Worm (Caenorhabditis elegans) whole organism, late embryonic: Measurements from ENCODE around the gene sel-8.

Experiments
- C08G9.2 ChIP-seq: sonication (generic microtip); optimal IDR thresholded peaks from 2 replicates; lab custom pipeline; 2016; ENCODE audit warnings: mild to moderate bottlenecking, missing genetic modification characterization, moderate library complexity, missing compliant biosample characterization
- C38D4.7 ChIP-seq: fragments of 200-800 bp; sonication (Bioruptor generic); optimal IDR thresholded peaks from 2 replicates; lab custom pipeline; 2018; ENCODE audit warnings: mild to moderate bottlenecking, missing genetic modification characterization, moderate library complexity, missing compliant biosample characterization
- F13H6.1 ChIP-seq: sonication (generic microtip); optimal IDR thresholded peaks from 2 replicates; lab custom pipeline; 2016; ENCODE audit warnings: missing genetic modification characterization, missing compliant biosample characterization
- K09A11.1 ChIP-seq: sonication (generic microtip); optimal IDR thresholded peaks from 2 replicates; lab custom pipeline; 2017; ENCODE audit warnings: antibody characterized with exemption, mild to moderate bottlenecking, missing genetic modification characterization, missing compliant biosample characterization; ENCODE audit not compliant: insufficient read depth
- ceh-19 ChIP-seq: fragments of 200-800 bp; sonication (Bioruptor generic); optimal IDR thresholded peaks from 2 replicates; lab custom pipeline; 2018; ENCODE audit warnings: mild to moderate bottlenecking, missing genetic modification characterization, missing compliant biosample characterization
- ceh-2 ChIP-seq: sonication (generic microtip); optimal IDR thresholded peaks from 2 replicates; lab custom pipeline; 2016; ENCODE audit warnings: missing genotype, missing genetic modification characterization, missing compliant biosample characterization
- ceh-22 ChIP-seq: sonication (generic microtip); optimal IDR thresholded peaks from 2 replicates; lab custom pipeline; 2017; ENCODE audit warnings: missing biosample characterization, missing genetic modification characterization
- ceh-34 ChIP-seq: sonication (generic microtip); optimal IDR thresholded peaks from 2 replicates; lab custom pipeline; 2016; ENCODE audit warnings: mild to moderate bottlenecking, missing genetic modification characterization, missing compliant biosample characterization
- ceh-48 ChIP-seq: sonication (generic microtip); optimal IDR thresholded peaks from 2 replicates; lab custom pipeline; 2016; ENCODE audit warnings: missing genetic modification characterization, inconsistent platforms, missing compliant biosample characterization
- ceh-9 ChIP-seq: sonication (generic microtip); optimal IDR thresholded peaks from 2 replicates; lab custom pipeline; 2016; ENCODE audit warnings: mild to moderate bottlenecking, missing genetic modification characterization, inconsistent platforms, missing compliant biosample characterization
- che-1 ChIP-seq: sonication (generic microtip); optimal IDR thresholded peaks from 2 replicates; lab custom pipeline; 2016; ENCODE audit warnings: mild to moderate bottlenecking, missing genetic modification characterization, missing compliant biosample characterization
- elt-2 ChIP-seq: sonication (generic microtip); optimal IDR thresholded peaks from 2 replicates; lab custom pipeline; 2016; ENCODE audit warnings: missing genetic modification reagents, missing genetic modification characterization, missing compliant biosample characterization
- elt-4 ChIP-seq: sonication (generic microtip); optimal IDR thresholded peaks from 2 replicates; lab custom pipeline; 2016; ENCODE audit warnings: missing genetic modification characterization, missing compliant biosample characterization
- eyg-1 ChIP-seq: sonication (generic microtip); optimal IDR thresholded peaks from 2 replicates; lab custom pipeline; 2016; ENCODE audit warnings: missing genotype, missing genetic modification characterization, missing compliant biosample characterization
- fax-1 ChIP-seq: sonication (generic microtip); optimal IDR thresholded peaks from 2 replicates; lab custom pipeline; 2016; ENCODE audit warnings: missing genotype, missing genetic modification characterization, missing compliant biosample characterization
- fkh-6 ChIP-seq: sonication (generic microtip); optimal IDR thresholded peaks from 2 replicates; lab custom pipeline; 2016; ENCODE audit warnings: missing genetic modification characterization, missing compliant biosample characterization
- hlh-8 ChIP-seq: sonication (generic microtip); optimal IDR thresholded peaks from 2 replicates; lab custom pipeline; 2016; ENCODE audit warnings: missing genotype, missing genetic modification characterization, missing compliant biosample characterization
- lim-6 ChIP-seq: sonication (generic microtip); optimal IDR thresholded peaks from 2 replicates; lab custom pipeline; 2016; ENCODE audit warnings: missing genetic modification characterization, missing compliant biosample characterization
- madf-2 ChIP-seq: sonication (generic microtip); optimal IDR thresholded peaks from 2 replicates; lab custom pipeline; 2017; ENCODE audit warnings: missing genetic modification characterization, missing compliant biosample characterization
- mec-3 ChIP-seq: sonication (generic microtip); optimal IDR thresholded peaks from 2 replicates; lab custom pipeline; 2016; ENCODE audit warnings: borderline replicate concordance, missing genetic modification characterization, missing compliant biosample characterization
- odd-2 ChIP-seq: sonication (generic microtip); optimal IDR thresholded peaks from 2 replicates; lab custom pipeline; 2017; ENCODE audit warnings: antibody characterized with exemption, mild to moderate bottlenecking, missing genetic modification characterization, missing compliant biosample characterization
- pha-2 ChIP-seq: sonication (generic microtip); optimal IDR thresholded peaks from 2 replicates; lab custom pipeline; 2017; ENCODE audit warnings: mild to moderate bottlenecking, missing genetic modification characterization, missing compliant biosample characterization
- pqm-1 ChIP-seq: sonication (generic microtip); optimal IDR thresholded peaks from 2 replicates; lab custom pipeline; 2016; ENCODE audit warnings: missing genetic modification characterization, missing compliant biosample characterization
- pros-1 ChIP-seq: fragments of 150-350 bp; optimal IDR thresholded peaks from 2 replicates; lab custom pipeline; 2014; ENCODE audit warnings: missing biosample characterization, missing genetic modification reagents, missing genetic modification characterization
- sdc-2 ChIP-seq: sonication (generic microtip); optimal IDR thresholded peaks from 2 replicates; lab custom pipeline; 2016; ENCODE audit warnings: missing genotype, missing genetic modification characterization, missing compliant biosample characterization
- sox-4 ChIP-seq: sonication (generic microtip); optimal IDR thresholded peaks from 2 replicates; lab custom pipeline; 2017; ENCODE audit warnings: mild to moderate bottlenecking, missing genetic modification characterization, inconsistent platforms, missing compliant biosample characterization
- tbx-2 ChIP-seq: sonication (generic microtip); optimal IDR thresholded peaks from 2 replicates; lab custom pipeline; 2016; ENCODE audit warnings: missing genetic modification characterization, missing compliant biosample characterization
- tbx-7 ChIP-seq: sonication (generic microtip); optimal IDR thresholded peaks from 2 replicates; lab custom pipeline; 2016; ENCODE audit warnings: missing genotype, missing genetic modification characterization, missing compliant biosample characterization
- unc-42 ChIP-seq: sonication (generic microtip); optimal IDR thresholded peaks from 2 replicates; lab custom pipeline; 2016; ENCODE audit warnings: missing genotype, missing genetic modification characterization, missing compliant biosample characterization
- unc-86 ChIP-seq: sonication (generic microtip); optimal IDR thresholded peaks from 2 replicates; lab custom pipeline; 2016; ENCODE audit warnings: missing genetic modification characterization, missing compliant biosample characterization
- ztf-16 ChIP-seq: sonication (generic microtip); optimal IDR thresholded peaks from 2 replicates; lab custom pipeline; 2017; ENCODE audit warnings: missing genetic modification characterization, missing compliant biosample characterization

Gene sel-8

DNA sequence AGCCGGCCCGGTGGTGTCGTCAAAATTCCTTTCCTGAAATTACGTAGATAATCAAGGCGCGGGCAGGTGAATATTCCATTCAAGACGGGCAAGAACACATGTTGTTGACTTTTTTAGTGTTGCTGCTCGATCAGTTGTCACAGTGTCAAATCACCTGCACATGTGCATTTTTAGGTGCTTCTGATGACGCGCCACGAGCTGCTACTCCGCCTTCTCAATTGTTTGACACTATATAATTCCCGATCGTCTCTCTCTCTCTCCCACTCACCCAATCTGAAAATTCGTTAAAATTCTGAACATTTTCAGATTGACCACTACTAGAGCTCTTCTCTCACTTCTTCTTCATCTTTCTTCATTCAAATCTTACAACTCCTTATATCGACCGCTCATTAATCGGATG lies 53.7 kb downstream of the sel-8 start, which contains the start of gene nhr-6:
TSS of gene nhr-6 (plus strand) at position 301 of the 400 bp plus-strand sequence.
- TF ChIP-seq unc-86 (tag; lab: Kevin White, UChicago) (no peak), ztf-16 (tag; lab: Kevin White, UChicago) (no peak), madf-2 (tag; lab: Kevin White, UChicago) (no peak), unc-42 (tag; lab: Kevin White, UChicago) (no peak), ceh-19 (GFP tag; lab: Kevin White, UChicago) (no peak), pha-2 (tag; lab: Kevin White, UChicago) (no peak), ceh-2 (tag; lab: Kevin White, UChicago) (no peak), fkh-6 (tag; lab: Kevin White, UChicago) (no peak), odd-2 (tag; lab: Kevin White, UChicago) (no peak), pqm-1 (tag; lab: Kevin White, UChicago) (no peak), sox-4 (no peak)

DNA sequence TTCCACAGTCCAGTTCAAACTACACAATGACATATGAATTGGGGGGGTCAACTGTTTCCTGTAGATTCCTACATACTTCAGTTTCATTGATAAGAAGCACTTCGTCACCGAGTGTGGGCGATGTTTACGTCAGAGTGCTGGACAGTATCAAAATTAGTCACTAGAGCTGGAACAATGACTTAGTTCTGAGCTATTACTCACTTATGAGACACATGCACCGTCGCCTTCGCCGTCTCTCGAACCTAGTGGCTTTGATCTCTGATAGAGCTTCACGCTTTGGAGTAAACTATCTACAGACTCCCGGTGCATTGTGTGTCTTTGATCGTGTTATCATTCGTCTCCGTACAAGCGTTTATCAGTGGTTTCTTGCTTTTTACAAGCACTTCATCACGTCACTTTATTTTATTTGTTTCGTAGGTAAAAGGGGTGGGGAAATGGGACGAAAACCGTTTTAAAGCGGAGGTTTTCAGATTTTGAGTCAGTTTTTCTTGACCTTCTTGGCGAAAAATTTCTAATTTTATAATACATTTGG lies 55.5 kb downstream of the sel-8 start:
- no peak for TF ChIP-seq sdc-2 (tag; lab: Kevin White, UChicago)
- peak; percentile 70 for TF ChIP-seq elt-2 (tag; lab: Kevin White, UChicago)
- TF ChIP-seq K09A11.1 (tag; lab: Kevin White, UChicago): no peak

DNA sequence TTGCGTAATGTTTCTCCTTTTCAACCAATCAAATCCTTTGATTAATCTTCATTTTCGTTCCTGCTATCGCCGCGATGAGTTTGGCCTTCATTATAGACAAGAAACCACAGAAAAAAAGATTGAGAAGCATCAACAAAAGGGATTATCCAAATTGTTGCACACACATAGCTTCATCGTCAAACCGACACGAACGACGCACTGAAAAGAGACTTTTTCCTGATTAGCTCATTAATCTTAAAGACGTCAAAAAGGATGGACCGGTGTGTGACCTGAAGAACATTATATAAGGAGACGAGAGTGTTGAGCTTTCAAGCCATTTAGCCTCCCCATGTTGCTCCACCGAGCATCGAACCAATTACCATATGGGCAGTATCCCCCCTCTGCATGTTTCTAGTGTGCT lies 57.2 kb downstream of the sel-8 start:
- TF ChIP-seq F13H6.1 (tag; lab: Kevin White, UChicago): no peak
- no peak for TF ChIP-seq tbx-2 (tag; lab: Kevin White, UChicago)
- no peak for TF ChIP-seq ceh-22 (tag; lab: Kevin White, UChicago)
- TF ChIP-seq C08G9.2: no peak
- no peak for TF ChIP-seq unc-42 (tag; lab: Kevin White, UChicago)
- TF ChIP-seq che-1 (tag; lab: Kevin White, UChicago): no peak

DNA sequence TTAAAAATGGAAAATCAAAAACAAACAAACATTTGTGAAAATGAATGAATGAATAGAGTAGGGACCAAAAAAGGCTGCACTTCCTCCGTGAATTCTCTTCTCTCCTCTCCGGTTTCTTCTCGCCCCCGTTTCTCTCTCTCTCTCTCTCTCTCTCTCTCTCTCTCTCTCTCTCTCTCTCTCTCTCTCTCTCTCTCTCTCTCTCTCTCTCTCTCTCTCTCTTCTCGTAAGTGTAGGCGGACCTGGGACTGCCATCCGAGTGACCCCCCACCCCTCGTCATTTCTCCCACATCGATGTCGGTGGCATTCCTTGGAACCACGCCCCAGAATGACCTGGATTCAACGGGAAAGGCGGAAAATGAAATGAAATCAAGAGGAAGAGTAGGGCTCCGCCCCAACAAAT lies 60.2 kb downstream of the sel-8 start:
- TF ChIP-seq C08G9.2 (no peak), eyg-1 (tag; lab: Kevin White, UChicago) (no peak), hlh-8 (tag; lab: Kevin White, UChicago) (no peak), sdc-2 (tag; lab: Kevin White, UChicago) (no peak), ceh-9 (no peak), ceh-48 (no peak), C38D4.7 (GFP tag; lab: Kevin White, UChicago) (no peak), ceh-34 (tag; lab: Kevin White, UChicago) (no peak), tbx-7 (no peak), fax-1 (tag; lab: Kevin White, UChicago) (no peak)

DNA sequence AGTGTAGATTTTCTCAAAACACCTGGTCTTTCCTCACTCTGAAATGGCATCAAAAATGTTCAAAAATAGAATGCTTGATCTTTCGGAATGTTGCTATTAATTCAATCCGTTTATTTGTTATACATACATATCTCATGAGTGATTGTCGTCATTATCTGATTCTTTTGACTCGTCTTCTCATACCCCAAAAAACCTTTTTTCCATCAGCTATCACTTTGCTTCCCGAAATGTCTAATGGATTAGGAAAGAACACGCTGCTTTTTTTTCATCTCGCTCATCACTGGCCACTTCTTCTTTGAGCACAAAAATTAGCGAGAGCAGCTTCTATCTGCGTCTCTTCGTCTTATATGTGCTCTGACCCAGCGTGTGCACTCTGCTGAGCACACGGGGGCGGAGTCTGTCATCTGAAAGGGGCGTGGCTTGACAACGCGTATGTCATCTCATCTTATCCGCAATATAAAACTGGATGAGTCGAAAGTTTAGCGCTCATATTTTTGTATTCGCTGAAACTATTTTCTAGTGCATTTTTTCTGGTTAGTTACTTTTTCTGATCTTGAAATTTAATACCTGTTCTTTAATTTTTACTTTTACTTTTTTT lies 62.1 kb downstream of the sel-8 start:
- TF ChIP-seq tbx-2 (tag; lab: Kevin White, UChicago) (no peak), pros-1 (tag; lab: Kevin White, UChicago) (no peak), mec-3 (no peak), ceh-9 (no peak), elt-4 (tag; lab: Kevin White, UChicago) (no peak), K09A11.1 (tag; lab: Kevin White, UChicago) (no peak), lim-6 (no peak)
